Worm (Caenorhabditis elegans): Measurements from ENCODE around the gene F48E8.8.

Gene F48E8.8

ce11 chrIII:5406314-5406713 lies 43.3 kb downstream of the F48E8.8 start:
- no peak for TF ChIP-seq unc-62 (GFP tag; optimal IDR thresholded peaks at IDR 0.05)

ce11 chrIII:5405628-5406084 lies 44.0 kb downstream of the F48E8.8 start, which contains the start of the genes W03A5.2 and Y32H12A.8:
TSS of gene W03A5.2 (plus strand) at chrIII:5406034.
TSS of gene Y32H12A.8 (minus strand) at chrIII:5406037.
- no peak for TF ChIP-seq unc-62 (GFP tag; optimal IDR thresholded peaks at IDR 0.05)

ce11 chrIII:5404998-5405397 lies 44.6 kb downstream of the F48E8.8 start:
- no peak for TF ChIP-seq unc-62 (GFP tag; optimal IDR thresholded peaks at IDR 0.05)

ce11 chrIII:5402419-5402818 lies 47.2 kb downstream of the F48E8.8 start:
- no peak for TF ChIP-seq unc-62 (GFP tag; optimal IDR thresholded peaks at IDR 0.05)
